Fruit fly (Drosophila melanogaster) whole organism, embryonic: ENCODE results near the gene Pk34A.

Experiments used
- Atf3 ChIP-seq: fragments of 200-800 bp; sonication (Bioruptor generic); optimal IDR thresholded peaks from 3 replicates; lab custom pipeline; 2016; ENCODE audit warnings: missing biosample characterization, missing genetic modification characterization
- B-H1 ChIP-seq: fragments of 200-800 bp; sonication (Bioruptor generic); IDR thresholded peaks from 3 replicates; pipeline ENCODE4 v1.3.6; 2022; ENCODE audit warnings: missing biosample characterization, missing genetic modification characterization
- CG10267 ChIP-seq: fragments of 200-800 bp; sonication (Bioruptor generic); optimal IDR thresholded peaks from 2 replicates; lab custom pipeline; 2018; ENCODE audit warnings: missing biosample characterization, mild to moderate bottlenecking, missing genetic modification characterization, moderate library complexity
- CG10274 ChIP-seq: fragments of 200-800 bp; sonication (Bioruptor generic); optimal IDR thresholded peaks from 3 replicates; lab custom pipeline; 2017; ENCODE audit warnings: missing biosample characterization, mild to moderate bottlenecking, missing genetic modification characterization
- CG11695 ChIP-seq: fragments of 200-800 bp; sonication (Bioruptor generic); IDR thresholded peaks from 3 replicates; pipeline ENCODE4 v1.3.6; 2022; ENCODE audit warnings: missing biosample characterization, missing genetic modification characterization
- CG12155 ChIP-seq: fragments of 200-800 bp; sonication (Bioruptor generic); optimal IDR thresholded peaks from 3 replicates; lab custom pipeline; 2016; ENCODE audit warnings: missing biosample characterization, missing genetic modification characterization
- CG13123 ChIP-seq: fragments of 200-800 bp; sonication (Bioruptor generic); optimal IDR thresholded peaks from 2 replicates; lab custom pipeline; 2016; ENCODE audit warnings: missing biosample characterization, missing genetic modification characterization
- CG14050 ChIP-seq: fragments of 200-800 bp; sonication (Bioruptor generic); IDR thresholded peaks from 3 replicates; pipeline ENCODE4 v1.3.6; 2022; ENCODE audit warnings: missing biosample characterization, missing genetic modification characterization
- CG1603 ChIP-seq: fragments of 200-800 bp; sonication (Bioruptor generic); optimal IDR thresholded peaks from 2 replicates; lab custom pipeline; 2019; ENCODE audit warnings: missing biosample characterization, mild to moderate bottlenecking, missing genetic modification characterization, moderate library complexity
- CG17186 ChIP-seq: fragments of 200-800 bp; sonication (Bioruptor generic); optimal IDR thresholded peaks from 3 replicates; lab custom pipeline; 2017; ENCODE audit warnings: missing biosample characterization, missing genetic modification reagents, missing genetic modification characterization
- CG17359 ChIP-seq: fragments of 200-800 bp; sonication (Bioruptor generic); optimal IDR thresholded peaks from 3 replicates; lab custom pipeline; 2018; ENCODE audit warnings: missing biosample characterization, mild to moderate bottlenecking, missing genetic modification characterization, moderate library complexity
- CG17361 ChIP-seq: fragments of 200-800 bp; sonication (Bioruptor generic); IDR thresholded peaks from 3 replicates; pipeline ENCODE4 v1.3.6; 2022; ENCODE audit warnings: missing biosample characterization, missing genetic modification characterization
- CG18011 ChIP-seq: fragments of 200-800 bp; sonication (Bioruptor generic); optimal IDR thresholded peaks from 2 replicates; lab custom pipeline; 2017; ENCODE audit warnings: missing biosample characterization, missing genetic modification characterization, mild to moderate bottlenecking, moderate library complexity, missing genotype
- CG31224 ChIP-seq: fragments of 200-800 bp; sonication (Bioruptor generic); IDR thresholded peaks from 2 replicates; pipeline ENCODE4 v1.3.6; 2022; ENCODE audit warnings: missing biosample characterization, missing genetic modification characterization
- CG32532 ChIP-seq: fragments of 200-800 bp; sonication (Bioruptor generic); IDR thresholded peaks from 2 replicates; pipeline ENCODE4 v1.3.6; 2022; ENCODE audit warnings: missing biosample characterization, missing genetic modification characterization
- CG34422 ChIP-seq: fragments of 200-800 bp; sonication (Bioruptor generic); IDR thresholded peaks from 3 replicates; pipeline ENCODE4 v1.3.6; 2022; ENCODE audit warnings: missing biosample characterization, missing genetic modification characterization
- CG5245 ChIP-seq: fragments of 200-800 bp; sonication (Bioruptor generic); optimal IDR thresholded peaks from 3 replicates; lab custom pipeline; 2016; ENCODE audit warnings: missing biosample characterization, missing genetic modification characterization
- CG7271 ChIP-seq: fragments of 200-800 bp; sonication (Bioruptor generic); optimal IDR thresholded peaks from 2 replicates; lab custom pipeline; 2018; ENCODE audit warnings: missing biosample characterization, mild to moderate bottlenecking, missing genetic modification characterization, moderate library complexity
- CG7987 ChIP-seq: fragments of 200-800 bp; sonication (Bioruptor generic); optimal IDR thresholded peaks from 2 replicates; lab custom pipeline; 2018; ENCODE audit warnings: missing biosample characterization, mild to moderate bottlenecking, missing genetic modification characterization, moderate library complexity
- CG8388 ChIP-seq: fragments of 200-800 bp; sonication (Bioruptor generic); optimal IDR thresholded peaks from 2 replicates; lab custom pipeline; 2019; ENCODE audit warnings: missing biosample characterization, mild to moderate bottlenecking, missing genetic modification characterization, moderate library complexity
- Camta ChIP-seq: fragments of 200-800 bp; sonication (Bioruptor generic); optimal IDR thresholded peaks from 2 replicates; lab custom pipeline; 2016; ENCODE audit warnings: missing biosample characterization, missing genetic modification characterization
- Chrac-16 ChIP-seq: fragments of 200-800 bp; sonication (Bioruptor generic); optimal IDR thresholded peaks from 3 replicates; lab custom pipeline; 2016; ENCODE audit warnings: missing biosample characterization, missing genetic modification characterization
- Doc2 ChIP-seq: fragments of 200-800 bp; sonication (Bioruptor generic); IDR thresholded peaks from 2 replicates; pipeline ENCODE4 v1.3.6; 2022; ENCODE audit warnings: missing biosample characterization, missing genetic modification characterization
- Ets65A ChIP-seq: fragments of 200-800 bp; sonication (Bioruptor generic); peaks from one replicate; lab custom pipeline; 2016; ENCODE audit warnings: missing biosample characterization, missing genetic modification characterization
- GATAe ChIP-seq: fragments of 200-800 bp; sonication (Bioruptor generic); conservative IDR thresholded peaks from 2 replicates; pipeline ENCODE4 v1.3.6; 2022; ENCODE audit warnings: missing biosample characterization, missing genetic modification characterization
- HmgZ ChIP-seq: fragments of 200-800 bp; sonication (Bioruptor generic); optimal IDR thresholded peaks from 2 replicates; lab custom pipeline; 2018; ENCODE audit warnings: missing biosample characterization, mild to moderate bottlenecking, missing genetic modification characterization
- Lhr ChIP-seq: fragments of 200-800 bp; sonication (Bioruptor generic); optimal IDR thresholded peaks from 3 replicates; lab custom pipeline; 2017; ENCODE audit warnings: mild to moderate bottlenecking, missing biosample characterization, missing genetic modification reagents, missing genetic modification characterization
- NFAT ChIP-seq: fragments of 200-800 bp; sonication (Bioruptor generic); IDR thresholded peaks from 2 replicates; pipeline ENCODE4 v1.3.6; 2022; ENCODE audit warnings: missing biosample characterization, missing genetic modification characterization
- Oaz ChIP-seq: fragments of 200-800 bp; sonication (Bioruptor generic); IDR thresholded peaks from 2 replicates; pipeline ENCODE4 v1.3.6; 2022; ENCODE audit warnings: missing biosample characterization, missing genetic modification characterization
- Spps ChIP-seq: fragments of 200-800 bp; sonication (Bioruptor generic); optimal IDR thresholded peaks from 2 replicates; lab custom pipeline; 2018; ENCODE audit warnings: missing biosample characterization, mild to moderate bottlenecking, missing genetic modification characterization
- Ssrp ChIP-seq: fragments of 200-800 bp; sonication (Bioruptor generic); optimal IDR thresholded peaks from 2 replicates; lab custom pipeline; 2018; ENCODE audit warnings: missing biosample characterization, mild to moderate bottlenecking, missing genetic modification characterization, moderate library complexity
- Usf ChIP-seq: fragments of 200-800 bp; sonication (Bioruptor generic); optimal IDR thresholded peaks from 2 replicates; lab custom pipeline; 2017; ENCODE audit warnings: missing genotype, missing biosample characterization, missing genetic modification characterization
- YL-1 ChIP-seq: fragments of 200-800 bp; sonication (Bioruptor generic); optimal IDR thresholded peaks from 3 replicates; lab custom pipeline; 2017; ENCODE audit warnings: missing biosample characterization, mild to moderate bottlenecking, missing genetic modification characterization
- az2 ChIP-seq: fragments of 200-800 bp; sonication (Bioruptor generic); optimal IDR thresholded peaks from 3 replicates; lab custom pipeline; 2016; ENCODE audit warnings: missing biosample characterization, missing genetic modification characterization
- btn ChIP-seq: fragments of 200-800 bp; sonication (Bioruptor generic); optimal IDR thresholded peaks from 2 replicates; lab custom pipeline; 2016; ENCODE audit warnings: missing biosample characterization, missing genetic modification characterization
- dysf ChIP-seq: fragments of 200-800 bp; sonication (Bioruptor generic); IDR thresholded peaks from 3 replicates; pipeline ENCODE4 v1.3.6; 2022; ENCODE audit warnings: missing biosample characterization, missing genetic modification characterization
- eve ChIP-seq, 2 experiments: fragments of >200 bp; optimal IDR thresholded peaks; 2 replicates each; lab custom pipeline; 2017; ENCODE audit warnings: missing biosample characterization in 2 of 2, missing genetic modification characterization in 2 of 2
- fd96Cb ChIP-seq: fragments of 200-800 bp; sonication (Bioruptor generic); optimal IDR thresholded peaks from 2 replicates; lab custom pipeline; 2018; ENCODE audit warnings: missing biosample characterization, mild to moderate bottlenecking, missing genetic modification characterization, moderate library complexity
- gfzf ChIP-seq: fragments of 200-800 bp; sonication (Bioruptor generic); optimal IDR thresholded peaks from 2 replicates; lab custom pipeline; 2016; ENCODE audit warnings: missing biosample characterization, mild to moderate bottlenecking, missing genetic modification characterization, moderate library complexity
- ind ChIP-seq: fragments of 200-800 bp; sonication (Bioruptor generic); optimal IDR thresholded peaks from 3 replicates; lab custom pipeline; 2016; ENCODE audit warnings: missing biosample characterization, missing genetic modification characterization
- kay ChIP-seq: fragments of 200-800 bp; sonication (Bioruptor generic); optimal IDR thresholded peaks from 2 replicates; lab custom pipeline; 2016; ENCODE audit warnings: missing biosample characterization, missing genetic modification characterization
- lbe ChIP-seq: fragments of 200-800 bp; sonication (Bioruptor generic); optimal IDR thresholded peaks from 2 replicates; lab custom pipeline; 2016; ENCODE audit warnings: missing biosample characterization, mild to moderate bottlenecking, missing genetic modification characterization
- lmd ChIP-seq: fragments of 200-800 bp; sonication (Bioruptor generic); IDR thresholded peaks from 2 replicates; pipeline ENCODE4 v1.3.6; 2022; ENCODE audit warnings: missing biosample characterization, missing genetic modification characterization
- mam ChIP-seq: fragments of 200-800 bp; sonication (Bioruptor generic); optimal IDR thresholded peaks from 3 replicates; lab custom pipeline; 2016; ENCODE audit warnings: missing biosample characterization, missing genetic modification characterization
- nmo ChIP-seq: fragments of 200-800 bp; sonication (Bioruptor generic); optimal IDR thresholded peaks from 2 replicates; lab custom pipeline; 2018; ENCODE audit warnings: missing biosample characterization, mild to moderate bottlenecking, missing genetic modification characterization, moderate library complexity
- prd ChIP-seq, 3 experiments: fragments of >200 bp in 2 of 3; fragments of 200-800 bp in 1 of 3; sonication (Bioruptor generic) in 1 of 3; optimal IDR thresholded peaks in 2 of 3; IDR thresholded peaks in 1 of 3; 2 replicates in 2 of 3; 3 replicates in 1 of 3; pipeline versions ENCODE4 v1.3.6 to Lab custom; 2017 to 2022; ENCODE audit warnings: missing biosample characterization in 1 of 3, missing genetic modification characterization in 1 of 3
- so ChIP-seq: fragments of 200-800 bp; sonication (Bioruptor generic); IDR thresholded peaks from 3 replicates; pipeline ENCODE4 v1.3.6; 2022; ENCODE audit warnings: missing biosample characterization, missing genetic modification characterization
- stc ChIP-seq: fragments of 200-800 bp; sonication (Bioruptor generic); IDR thresholded peaks from 2 replicates; pipeline ENCODE4 v1.3.6; 2022; ENCODE audit warnings: missing biosample characterization, missing genetic modification characterization
- tgo ChIP-seq: fragments of 200-800 bp; sonication (Bioruptor generic); IDR thresholded peaks from 3 replicates; pipeline ENCODE4 v1.3.6; 2022; ENCODE audit warnings: missing biosample characterization, missing genetic modification characterization
- tup ChIP-seq: fragments of 200-800 bp; sonication (Bioruptor generic); optimal IDR thresholded peaks from 2 replicates; lab custom pipeline; 2016; ENCODE audit warnings: missing biosample characterization, mild to moderate bottlenecking, missing genetic modification characterization, moderate library complexity
- zen ChIP-seq: fragments of 200-800 bp; sonication (Bioruptor generic); optimal IDR thresholded peaks from 3 replicates; lab custom pipeline; 2018; ENCODE audit warnings: missing biosample characterization, mild to moderate bottlenecking, missing genetic modification characterization, moderate library complexity

Gene Pk34A

dm6 chr2L:13191894-13192293, 33.3 kb downstream of the Pk34A start, which contains the start of the genes CG16974 and Edem2 (continued):
- TF ChIP-seq Usf (peak; percentile 3), so (GFP tag; lab: Robert Waterston, UW) (peak; percentile 31; the same call in 1 of the 3 replicates), fd96Cb (tag; lab: Kevin White, UChicago) (peak; percentile 57), CG11695 (GFP tag; lab: Robert Waterston, UW) (peak; percentile 73), Atf3 (no peak), CG34422 (GFP tag; lab: Robert Waterston, UW) (peak; percentile 84), prd (optimal IDR thresholded peaks at IDR 0.05; lab: Kevin White, UChicago) (no peak), prd (GFP tag; IDR thresholded peaks at IDR 0.05; lab: Robert Waterston, UW) (peak; percentile 90), CG17361 (no peak), CG8388 (GFP tag; lab: Kevin White, UChicago) (no peak), Lhr (GFP tag; lab: Kevin White, UChicago) (peak; percentile 89), Oaz (0 out of 2 replicates have a peak, but pooled peaks have one; percentile 11), CG17359 (tag; lab: Kevin White, UChicago) (peak; percentile 70), HmgZ (tag; lab: Kevin White, UChicago) (peak; percentile 62), CG10267 (peak; percentile 97), ind (peak; percentile 83), CG7987 (peak; percentile 69), tup (GFP tag; lab: Kevin White, UChicago) (peak; percentile 66), GATAe (GFP tag; lab: Robert Waterston, UW) (peak; percentile 87), stc (peak; percentile 69), CG7271 (peak; percentile 87), az2 (peak; percentile 79), CG12155 (GFP tag; lab: Kevin White, UChicago) (peak; percentile 84), Spps (tag; lab: Kevin White, UChicago) (peak; percentile 50), mam (peak; percentile 34), kay (GFP tag; lab: Kevin White, UChicago) (peak; percentile 49), CG18011 (GFP tag; lab: Kevin White, UChicago) (peak; percentile 61), NFAT (GFP tag; lab: Robert Waterston, UW) (peak; percentile 52; the same call in 1 of the 2 replicates), CG5245 (GFP tag; lab: Kevin White, UChicago) (peak; percentile 51), zen (tag; lab: Kevin White, UChicago) (peak; percentile 85), Camta (peak; percentile 14), btn (GFP tag; lab: Kevin White, UChicago) (no peak), lbe (GFP tag; lab: Kevin White, UChicago) (no peak), eve (GFP tag; optimal IDR thresholded peaks at IDR 0.05; lab: Kevin White, UChicago) (no peak), B-H1 (GFP tag; lab: Robert Waterston, UW) (peak; percentile 59), CG31224 (peak; percentile 72), Ssrp (tag; lab: Kevin White, UChicago) (peak; percentile 60), CG17186 (GFP tag; lab: Kevin White, UChicago) (peak; percentile 28), Doc2 (GFP tag; lab: Robert Waterston, UW) (no peak), CG10274 (GFP tag; lab: Kevin White, UChicago) (no peak), CG14050 (GFP tag; lab: Robert Waterston, UW) (peak; percentile 44; the same call in 2 of the 3 replicates), YL-1 (GFP tag; lab: Kevin White, UChicago) (peak; percentile 80), dysf (GFP tag; lab: Robert Waterston, UW) (peak; percentile 66; the same call in 1 of the 3 replicates), CG13123 (peak; percentile 64), CG1603 (tag; lab: Kevin White, UChicago) (no peak), gfzf (GFP tag; lab: Kevin White, UChicago) (peak; percentile 73), Ets65A (GFP tag; lab: Kevin White, UChicago) (peak; percentile 91), nmo (GFP tag; lab: Kevin White, UChicago) (peak; percentile 84), tgo (GFP tag; lab: Robert Waterston, UW) (peak; percentile 81), CG32532 (GFP tag; lab: Robert Waterston, UW) (peak; percentile 71), Chrac-16 (GFP tag; lab: Kevin White, UChicago) (peak; percentile 82), lmd (GFP tag; lab: Robert Waterston, UW) (peak; percentile 74)
